Fruit fly (Drosophila melanogaster): ENCODE data around the gene CG31191.

CG31191 gene

DNA sequence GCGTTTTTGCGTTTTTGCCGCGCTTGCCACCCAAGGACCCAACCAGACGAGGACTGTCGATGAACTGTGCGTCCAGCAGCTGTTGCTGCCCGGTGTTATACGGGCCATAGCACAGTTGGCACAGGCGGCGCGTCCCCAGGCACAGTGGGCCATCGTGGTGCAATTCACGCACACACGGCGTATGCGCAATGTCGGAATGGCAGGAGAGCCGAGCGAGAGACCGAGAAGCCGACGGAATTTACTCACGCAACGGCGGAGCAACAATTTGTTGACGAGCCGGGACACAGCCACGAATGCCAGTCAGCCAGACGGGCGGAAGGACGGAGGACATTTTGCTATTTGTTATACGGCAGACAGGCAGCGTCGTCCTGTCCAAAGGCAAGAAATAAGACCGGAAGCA is at the start of gene CG31191:
TSS of gene CG31191 (minus strand) at position 68 of the 400 bp plus-strand sequence.
- no peak for TF ChIP-seq CG17801 (GFP tag; optimal IDR thresholded peaks at IDR 0.05; ENCODE audit: partially characterized antibody)

- TF ChIP-seq CG17801 (GFP tag; optimal IDR thresholded peaks at IDR 0.05; ENCODE audit: partially characterized antibody), result no peak
Measured at dm6 chr3R:20990409-20990808, 45.1 kb upstream of the CG31191 start.

DNA sequence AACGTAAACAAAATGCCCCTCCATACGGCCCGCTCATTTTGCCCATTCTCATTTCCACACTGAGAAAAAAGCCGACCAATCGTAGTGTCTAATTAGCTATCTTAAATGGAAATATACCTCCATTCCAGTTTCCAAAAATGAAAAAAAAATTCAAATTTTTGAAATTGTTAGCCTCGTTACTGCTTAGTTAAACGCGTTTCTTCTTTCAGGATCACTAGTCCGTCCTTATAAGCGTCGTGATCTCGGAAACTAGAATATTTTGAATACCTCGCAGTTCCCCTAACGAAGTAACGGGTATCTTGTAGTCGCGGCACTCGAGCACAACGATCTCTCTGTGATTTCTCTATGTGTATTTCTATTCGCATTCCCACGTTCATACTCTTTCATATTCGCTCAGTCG is 44.3 kb upstream of the CG31191 start:
- peak; percentile 35 for TF ChIP-seq CG17801 (GFP tag; optimal IDR thresholded peaks at IDR 0.05; ENCODE audit: partially characterized antibody)

dm6 chr3R:20989046-20989445 is 43.7 kb upstream of the CG31191 start:
- no peak for TF ChIP-seq CG17801 (GFP tag; optimal IDR thresholded peaks at IDR 0.05; ENCODE audit: partially characterized antibody)

dm6 chr3R:20988560-20988959 is 43.2 kb upstream of the CG31191 start:
- no peak for TF ChIP-seq CG17801 (GFP tag; optimal IDR thresholded peaks at IDR 0.05; ENCODE audit: partially characterized antibody)

DNA sequence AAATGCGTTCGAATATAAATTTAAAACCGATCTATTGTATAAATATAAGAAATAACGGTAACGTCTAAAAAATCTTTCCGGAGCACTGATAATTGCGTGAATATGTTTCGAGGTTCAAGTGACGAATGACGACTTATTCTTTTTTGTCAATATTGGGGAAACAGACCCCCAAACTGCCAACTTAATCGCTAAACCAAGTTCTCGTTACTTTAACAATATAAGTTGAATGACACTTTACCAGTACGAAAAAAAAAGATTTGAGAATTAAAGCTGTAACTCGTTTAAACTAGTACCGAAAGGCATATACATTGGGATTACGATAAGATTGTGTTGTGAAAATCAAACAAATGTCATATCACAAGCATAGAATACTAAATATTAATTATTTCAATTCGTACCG is 42.5 kb upstream of the CG31191 start, which contains the start of gene CG43446:
TSS of gene CG43446 (minus strand) at position 101 of the 400 bp plus-strand sequence.
- no peak for TF ChIP-seq CG17801 (GFP tag; optimal IDR thresholded peaks at IDR 0.05; ENCODE audit: partially characterized antibody)

DNA sequence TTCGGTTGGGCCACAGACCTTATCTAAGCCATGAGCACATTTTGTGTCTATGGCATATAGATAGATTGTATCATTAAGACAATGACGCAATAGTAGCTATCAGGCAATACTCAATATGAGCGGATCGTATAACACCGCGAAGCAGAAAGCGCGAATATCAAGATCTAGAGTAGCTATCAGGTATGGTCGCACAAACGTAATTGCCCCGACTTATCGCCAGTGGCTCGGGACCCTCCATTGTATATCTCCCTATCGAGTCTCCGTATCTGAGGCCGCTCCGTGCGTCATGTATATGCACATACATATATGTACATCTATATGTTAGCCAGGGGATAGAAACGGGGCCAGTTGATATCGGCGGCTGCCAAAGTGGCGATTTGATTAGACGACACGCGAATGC is 40.3 kb upstream of the CG31191 start:
- TF ChIP-seq CG17801 (GFP tag; optimal IDR thresholded peaks at IDR 0.05; ENCODE audit: partially characterized antibody), result no peak

- TF ChIP-seq CG17801 (GFP tag; optimal IDR thresholded peaks at IDR 0.05; ENCODE audit: partially characterized antibody), result no peak
Measured at dm6 chr3R:20984902-20985301, 39.6 kb upstream of the CG31191 start.

dm6 chr3R:20984087-20984486 is 38.8 kb upstream of the CG31191 start:
- TF ChIP-seq CG17801 (GFP tag; optimal IDR thresholded peaks at IDR 0.05; ENCODE audit: partially characterized antibody), result no peak

DNA sequence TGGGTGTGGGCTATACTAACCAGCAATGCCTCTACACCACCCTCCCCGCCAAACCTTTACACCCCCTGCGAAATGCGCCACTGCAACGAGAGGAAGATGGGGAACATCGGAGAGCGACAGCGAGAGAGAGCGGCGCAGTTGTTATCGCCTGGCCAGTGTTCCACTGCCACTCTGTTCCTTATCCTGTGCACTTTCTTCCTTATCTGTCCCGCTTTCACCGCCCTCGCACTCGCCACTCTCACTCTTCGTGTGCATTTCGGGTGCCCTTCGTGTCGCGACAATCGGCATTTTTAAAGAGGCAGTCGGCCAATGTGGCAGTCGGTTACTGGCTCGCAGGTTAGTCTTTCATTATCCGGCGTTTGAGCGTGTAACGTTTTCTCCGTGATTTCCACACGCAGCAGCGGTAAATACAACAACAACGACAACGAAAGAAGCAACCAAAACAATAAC is 32.5 kb upstream of the CG31191 start, which contains the start of gene Calx:
TSS of gene Calx (plus strand) at position 338 of the 450 bp plus-strand sequence.
- TF ChIP-seq CG17801 (GFP tag; optimal IDR thresholded peaks at IDR 0.05; ENCODE audit: partially characterized antibody), result no peak

DNA sequence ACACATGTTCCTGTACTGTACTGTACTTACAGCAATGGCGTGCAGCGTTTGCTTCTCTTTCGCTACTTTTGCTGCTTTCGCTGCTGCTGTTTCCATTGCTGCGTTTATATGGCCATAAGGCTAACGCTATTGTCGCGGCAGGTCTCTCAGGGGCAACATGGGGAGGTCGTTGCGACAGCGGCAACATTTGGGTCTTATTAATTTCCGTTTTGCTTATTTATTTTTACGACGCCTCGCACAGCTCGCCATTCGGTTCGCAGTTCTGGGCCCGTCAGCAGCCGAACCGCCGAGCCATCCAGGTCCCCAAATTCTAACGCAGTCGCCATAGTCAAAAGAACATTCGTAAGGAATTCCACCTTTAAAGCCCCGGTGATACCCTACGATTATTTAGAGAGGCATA is 31.3 kb upstream of the CG31191 start:
- no peak for TF ChIP-seq CG17801 (GFP tag; optimal IDR thresholded peaks at IDR 0.05; ENCODE audit: partially characterized antibody)

dm6 chr3R:20962965-20963364 is 17.6 kb upstream of the CG31191 start:
- no peak for TF ChIP-seq CG17801 (GFP tag; optimal IDR thresholded peaks at IDR 0.05; ENCODE audit: partially characterized antibody)

DNA sequence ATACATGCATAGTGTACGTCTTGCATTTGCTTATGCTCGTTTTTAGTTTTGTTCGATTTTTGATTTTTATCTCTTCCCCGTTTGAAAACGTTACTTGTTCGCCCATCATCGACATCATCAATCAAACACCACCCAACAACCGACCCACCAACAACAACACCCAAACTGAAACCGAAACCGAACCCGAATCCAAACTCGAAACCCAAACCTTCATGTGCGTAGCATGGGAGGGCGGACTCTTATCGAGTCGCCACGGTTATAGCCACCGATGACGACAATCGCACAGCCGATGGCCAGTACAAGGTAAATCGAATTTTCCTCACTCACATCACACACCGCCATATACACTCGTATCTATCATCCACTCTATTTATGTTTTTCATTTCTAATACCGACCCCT is 16.7 kb upstream of the CG31191 start:
- TF ChIP-seq CG17801 (GFP tag; optimal IDR thresholded peaks at IDR 0.05; ENCODE audit: partially characterized antibody), result no peak

DNA sequence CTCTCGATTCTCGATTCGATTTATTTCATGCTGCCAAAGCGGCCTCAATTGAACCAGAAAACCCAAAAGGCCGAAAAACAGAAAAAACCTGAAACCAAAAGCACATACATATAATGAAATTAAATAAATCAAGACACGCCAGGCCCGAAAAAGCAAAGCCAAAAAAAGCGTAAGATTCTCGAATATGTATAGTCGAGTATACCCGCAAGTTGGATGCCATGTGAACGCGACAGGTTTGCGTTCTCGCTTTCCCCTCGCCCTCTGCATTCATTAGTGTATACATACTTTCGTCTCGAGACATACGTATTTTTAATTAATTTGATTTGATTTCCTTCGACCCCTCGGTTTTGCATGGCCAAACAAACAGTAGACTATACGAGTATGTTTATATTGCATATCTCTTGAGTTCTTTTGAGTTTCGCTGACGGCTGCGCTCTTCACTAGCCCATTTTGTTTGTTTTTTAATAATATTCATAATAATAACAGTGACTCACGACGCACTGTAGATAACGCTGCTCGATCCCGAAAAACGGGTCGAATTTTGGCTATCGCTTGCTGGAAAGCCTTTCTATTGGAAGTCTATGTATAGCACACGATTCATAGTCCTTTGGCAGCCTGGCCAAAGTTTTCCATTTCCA is 15.7 kb upstream of the CG31191 start:
- TF ChIP-seq CG17801 (GFP tag; optimal IDR thresholded peaks at IDR 0.05; ENCODE audit: partially characterized antibody), result peak; percentile 12

- TF ChIP-seq CG17801 (GFP tag; optimal IDR thresholded peaks at IDR 0.05; ENCODE audit: partially characterized antibody), result no peak
Measured at dm6 chr3R:20958599-20959150, 13.3 kb upstream of the CG31191 start.

Measured in ovary, adult (tissue).